Fruit fly (Drosophila melanogaster) whole organism, embryonic: ENCODE data around the gene Cul3.

Source experiments
- CG17361 ChIP-seq: fragments of 200-800 bp; sonication (Bioruptor generic); IDR thresholded peaks from 3 replicates; pipeline ENCODE4 v1.3.6; 2022; ENCODE audit warnings: missing biosample characterization, missing genetic modification characterization
- CG2199 ChIP-seq: fragments of 200-800 bp; sonication (Bioruptor generic); IDR thresholded peaks from 3 replicates; pipeline ENCODE4 v1.3.6; 2022; ENCODE audit warnings: missing biosample characterization, missing genetic modification characterization
- CG8281 ChIP-seq: fragments of 200-800 bp; sonication (Bioruptor generic); optimal IDR thresholded peaks from 2 replicates; lab custom pipeline; 2018; ENCODE audit warnings: missing biosample characterization, mild to moderate bottlenecking, missing genetic modification characterization, moderate library complexity
- CG9609 ChIP-seq: fragments of 200-800 bp; sonication (Bioruptor generic); optimal IDR thresholded peaks from 3 replicates; lab custom pipeline; 2016; ENCODE audit warnings: missing biosample characterization, missing genetic modification characterization
- Lhr ChIP-seq: fragments of 200-800 bp; sonication (Bioruptor generic); optimal IDR thresholded peaks from 3 replicates; lab custom pipeline; 2017; ENCODE audit warnings: mild to moderate bottlenecking, missing biosample characterization, missing genetic modification reagents, missing genetic modification characterization
- NFAT ChIP-seq: fragments of 200-800 bp; sonication (Bioruptor generic); IDR thresholded peaks from 2 replicates; pipeline ENCODE4 v1.3.6; 2022; ENCODE audit warnings: missing biosample characterization, missing genetic modification characterization
- Ptx1 ChIP-seq: fragments of 200-800 bp; sonication (Bioruptor generic); IDR thresholded peaks from 2 replicates; pipeline ENCODE4 v1.3.6; 2022; ENCODE audit warnings: missing biosample characterization, missing genetic modification characterization
- cato ChIP-seq: fragments of 200-800 bp; sonication (Bioruptor generic); optimal IDR thresholded peaks from 2 replicates; lab custom pipeline; 2016; ENCODE audit warnings: missing biosample characterization, missing genetic modification characterization, borderline replicate concordance
- dan ChIP-seq: fragments of 200-800 bp; sonication (Bioruptor generic); IDR thresholded peaks from 2 replicates; pipeline ENCODE4 v1.3.6; 2022; ENCODE audit warnings: missing biosample characterization, missing genetic modification characterization
- gce ChIP-seq: fragments of 200-800 bp; sonication (Bioruptor generic); IDR thresholded peaks from 3 replicates; pipeline ENCODE4 v1.3.6; 2022; ENCODE audit warnings: missing biosample characterization, missing genetic modification characterization
- row ChIP-seq: fragments of 200-800 bp; sonication (Bioruptor generic); IDR thresholded peaks from 3 replicates; pipeline ENCODE4 v1.3.6; 2022; ENCODE audit warnings: missing biosample characterization, missing genetic modification characterization
- ssp ChIP-seq: fragments of 200-800 bp; sonication (Bioruptor generic); IDR thresholded peaks from 2 replicates; pipeline ENCODE4 v1.3.6; 2022; ENCODE audit warnings: missing biosample characterization, missing genetic modification characterization
- yki ChIP-seq: fragments of >200 bp; optimal IDR thresholded peaks from 3 replicates; lab custom pipeline; 2018

dm6 chr2L:15321408-15321807, 49.6 kb upstream of the Cul3 start:
- TF ChIP-seq CG2199 (no peak), cato (GFP tag; lab: Kevin White, UChicago) (no peak), CG8281 (no peak), Lhr (no peak), ssp (GFP tag; lab: Robert Waterston, UW) (no peak), yki (lab: Kevin White, UChicago) (no peak), NFAT (GFP tag; lab: Robert Waterston, UW) (no peak), row (GFP tag; lab: Robert Waterston, UW) (no peak), gce (GFP tag; lab: Robert Waterston, UW) (no peak), dan (GFP tag; lab: Robert Waterston, UW) (no peak), CG9609 (GFP tag; lab: Kevin White, UChicago) (no peak), CG17361 (GFP tag; lab: Robert Waterston, UW) (no peak), Ptx1 (GFP tag; lab: Robert Waterston, UW) (no peak)
